Worm (Caenorhabditis elegans) whole organism, early embryonic: Measurements from ENCODE around the gene fbxb-48.

Experiments
- B0310.2 ChIP-seq: sonication (generic microtip); optimal IDR thresholded peaks from 2 replicates; lab custom pipeline; 2016; ENCODE audit warnings: mild to moderate bottlenecking, missing genetic modification characterization, missing compliant biosample characterization
- F13C5.2 ChIP-seq: sonication (generic microtip); optimal IDR thresholded peaks from 2 replicates; lab custom pipeline; 2017; ENCODE audit warnings: mild to moderate bottlenecking, missing genetic modification characterization, inconsistent platforms, missing compliant biosample characterization
- aly-1 ChIP-seq: sonication (generic microtip); optimal IDR thresholded peaks from 2 replicates; lab custom pipeline; 2016; ENCODE audit warnings: missing genetic modification characterization, missing compliant biosample characterization
- ama-1 ChIP-seq: fragments of 150-350 bp; optimal IDR thresholded peaks from 2 replicates; lab custom pipeline; 2014
- ceh-13 ChIP-seq: fragments of 200-800 bp; sonication (Bioruptor generic); optimal IDR thresholded peaks from 2 replicates; lab custom pipeline; 2018; ENCODE audit warnings: mild to moderate bottlenecking, missing genetic modification characterization, missing compliant biosample characterization
- ets-7 ChIP-seq: sonication (generic microtip); optimal IDR thresholded peaks from 2 replicates; lab custom pipeline; 2016; ENCODE audit warnings: missing genotype, missing genetic modification characterization, missing compliant biosample characterization
- flt-1 ChIP-seq: fragments of 200-800 bp; sonication (Bioruptor generic); IDR thresholded peaks from 2 replicates; pipeline ENCODE4 v1.3.6; 2022; ENCODE audit warnings: missing genetic modification characterization, missing compliant biosample characterization
- hnd-1 ChIP-seq: sonication (generic microtip); optimal IDR thresholded peaks from 2 replicates; lab custom pipeline; 2016; ENCODE audit warnings: missing genetic modification characterization, missing compliant biosample characterization
- scrt-1 ChIP-seq: fragments of 200-800 bp; sonication (Bioruptor generic); IDR thresholded peaks from 2 replicates; pipeline ENCODE4 v1.3.6; 2022; ENCODE audit warnings: missing genetic modification characterization, missing compliant biosample characterization
- tra-4 ChIP-seq: sonication (generic microtip); optimal IDR thresholded peaks from 2 replicates; lab custom pipeline; 2017; ENCODE audit warnings: missing genetic modification characterization, missing compliant biosample characterization

DNA sequence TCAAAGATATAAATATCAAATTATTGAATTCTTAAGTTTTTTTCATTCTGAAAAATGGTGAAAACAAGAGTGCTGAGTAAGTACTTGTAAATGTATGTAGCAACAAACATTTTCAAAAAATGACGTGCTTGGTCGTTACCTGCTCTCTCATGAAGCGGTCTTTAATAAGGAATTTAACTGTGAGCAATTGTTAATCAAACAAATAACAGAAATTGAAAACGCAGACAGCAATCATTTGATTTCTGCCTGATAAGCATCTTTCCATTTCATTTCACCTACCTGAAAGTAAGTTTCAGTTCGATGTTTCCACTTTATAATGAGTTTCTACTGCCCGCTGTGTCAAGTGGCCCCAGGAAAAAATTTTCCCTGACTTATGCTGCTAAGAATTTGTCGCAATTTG is 44.0 kb upstream of the fbxb-48 start, which contains the start of gene math-28:
- TF ChIP-seq scrt-1 (GFP tag; lab: Robert Waterston, UW) (no peak), flt-1 (GFP tag; lab: Robert Waterston, UW) (no peak), ama-1 (lab: Kevin White, UChicago) (no peak), ceh-13 (GFP tag; lab: Kevin White, UChicago) (no peak), hnd-1 (no peak), tra-4 (tag; lab: Kevin White, UChicago) (no peak), ets-7 (tag; lab: Kevin White, UChicago) (no peak), B0310.2 (tag; lab: Kevin White, UChicago) (no peak), F13C5.2 (tag; lab: Kevin White, UChicago) (no peak), aly-1 (tag; lab: Kevin White, UChicago) (no peak)
